Worm (Caenorhabditis elegans) whole organism, L4 larva: Measurements from ENCODE around the gene lgc-26.

ENCODE experiments used
- D1046.2 ChIP-seq: fragments of 200-800 bp; sonication (Bioruptor generic); IDR thresholded peaks from 2 replicates; pipeline ENCODE4 v1.3.6; 2022; ENCODE audit warnings: missing genetic modification characterization, missing compliant biosample characterization
- Y5F2A.4 ChIP-seq: fragments of 200-800 bp; sonication (Bioruptor generic); optimal IDR thresholded peaks from 2 replicates; lab custom pipeline; 2018; ENCODE audit warnings: mild to moderate bottlenecking, missing genetic modification characterization, missing compliant biosample characterization
- daf-16 ChIP-seq, 3 experiments: sonication (generic microtip); optimal IDR thresholded peaks; 2 replicates each; lab custom pipeline; 2016 to 2017; ENCODE audit warnings: missing genetic modification characterization in 3 of 3, missing genetic modification reagents in 3 of 3, mild to moderate bottlenecking in 2 of 3, missing compliant biosample characterization in 2 of 3, missing biosample characterization in 1 of 3, moderate library complexity in 1 of 3
- duxl-1 ChIP-seq: sonication (generic microtip); optimal IDR thresholded peaks from 2 replicates; lab custom pipeline; 2016; ENCODE audit warnings: mild to moderate bottlenecking, missing genetic modification characterization, moderate library complexity, missing compliant biosample characterization; ENCODE audit not compliant: poor library complexity
- lim-7 ChIP-seq: fragments of 200-800 bp; sonication (Bioruptor generic); IDR thresholded peaks from 2 replicates; pipeline ENCODE4 v1.3.6; 2022; ENCODE audit warnings: missing genetic modification characterization, missing compliant biosample characterization
- lin-39 ChIP-seq: fragments of 150-350 bp; optimal IDR thresholded peaks from 2 replicates; lab custom pipeline; 2014; ENCODE audit warnings: missing biosample characterization, missing genetic modification reagents, missing genetic modification characterization
- lsy-2 ChIP-seq, 2 experiments: fragments of 150-350 bp in 1 of 2; sonication (generic microtip) in 1 of 2; optimal IDR thresholded peaks; 2 replicates each; lab custom pipeline; 2014 to 2017; ENCODE audit warnings: missing biosample characterization in 2 of 2, missing genetic modification characterization in 2 of 2
- nhr-77 ChIP-seq: fragments of 150-350 bp; optimal IDR thresholded peaks from 2 replicates; lab custom pipeline; 2014; ENCODE audit warnings: missing biosample characterization, missing genetic modification characterization
- pha-4 ChIP-seq, 2 experiments: fragments of 150-350 bp in 1 of 2; fragments of 200-800 bp in 1 of 2; sonication (Bioruptor generic) in 1 of 2; IDR thresholded peaks in 1 of 2; optimal IDR thresholded peaks in 1 of 2; 2 replicates each; pipeline versions ENCODE4 v1.3.6 to Lab custom; 2014 to 2022; ENCODE audit warnings: missing genetic modification characterization in 2 of 2, missing genetic modification reagents in 2 of 2, missing biosample characterization in 1 of 2, missing compliant biosample characterization in 1 of 2
- unc-39 ChIP-seq: sonication (generic microtip); optimal IDR thresholded peaks from 2 replicates; lab custom pipeline; 2017; ENCODE audit warnings: missing biosample characterization, missing genetic modification characterization
- zag-1 ChIP-seq: fragments of 150-350 bp; optimal IDR thresholded peaks from 2 replicates; lab custom pipeline; 2014; ENCODE audit warnings: missing biosample characterization, missing genetic modification characterization
- ztf-11 ChIP-seq: fragments of 150-350 bp; optimal IDR thresholded peaks from 2 replicates; lab custom pipeline; 2014; ENCODE audit warnings: missing biosample characterization, missing genetic modification characterization

- TF ChIP-seq ztf-11 (tag; lab: Kevin White, UChicago) (no peak), daf-16 (GFP tag; optimal IDR thresholded peaks at IDR 0.05; lab: Kevin White, UChicago) (no peak), daf-16 (tag; optimal IDR thresholded peaks at IDR 0.05; lab: Kevin White, UChicago) (no peak), zag-1 (tag; lab: Kevin White, UChicago) (no peak), unc-39 (tag; lab: Kevin White, UChicago) (no peak), duxl-1 (tag; lab: Kevin White, UChicago) (no peak), lsy-2 (tag; optimal IDR thresholded peaks at IDR 0.05; lab: Kevin White, UChicago) (peak in 1 of 2 experiments; percentile 18), lim-7 (GFP tag; lab: Robert Waterston, UW) (no peak), Y5F2A.4 (GFP tag; lab: Kevin White, UChicago) (no peak), pha-4 (GFP tag; IDR thresholded peaks at IDR 0.05; lab: Robert Waterston, UW) (no peak), pha-4 (tag; optimal IDR thresholded peaks at IDR 0.05; lab: Kevin White, UChicago) (no peak), nhr-77 (tag; lab: Kevin White, UChicago) (no peak), lin-39 (tag; lab: Kevin White, UChicago) (no peak), D1046.2 (no peak)
Measured at ce11 chrV:281111-281510, 13.0 kb downstream of the lgc-26 start.
